Fruit fly (Drosophila melanogaster) whole organism, embryonic: ENCODE results near the gene CG8173.
A peak's percentile ranks its signal among the peaks of the same experiment; 100 is the strongest.

ENCODE experiments used
- Blimp-1 ChIP-seq: fragments of 200-800 bp; sonication (Bioruptor generic); optimal IDR thresholded peaks from 3 replicates; lab custom pipeline; 2018; ENCODE audit warnings: missing biosample characterization, missing genetic modification characterization, mild to moderate bottlenecking, moderate library complexity, missing genetic modification reagents
- CG11247 ChIP-seq: fragments of 200-800 bp; sonication (Bioruptor generic); IDR thresholded peaks from 2 replicates; pipeline ENCODE4 v1.3.6; 2022; ENCODE audit warnings: missing biosample characterization, missing genetic modification characterization
- CG12744 ChIP-seq: fragments of 200-800 bp; sonication (Bioruptor generic); optimal IDR thresholded peaks from 2 replicates; lab custom pipeline; 2016; ENCODE audit warnings: missing biosample characterization, missing genetic modification characterization
- CG14667 ChIP-seq: fragments of 200-800 bp; sonication (Bioruptor generic); IDR thresholded peaks from 2 replicates; pipeline ENCODE4 v1.3.6; 2022; ENCODE audit warnings: missing biosample characterization, missing genetic modification characterization
- CG1529 ChIP-seq: fragments of 200-800 bp; sonication (Bioruptor generic); optimal IDR thresholded peaks from 3 replicates; lab custom pipeline; 2018; ENCODE audit warnings: missing biosample characterization, missing genetic modification characterization
- CG1647 ChIP-seq: fragments of 200-800 bp; sonication (Bioruptor generic); optimal IDR thresholded peaks from 3 replicates; lab custom pipeline; 2016; ENCODE audit warnings: missing biosample characterization, missing genetic modification characterization
- CG33213 ChIP-seq: fragments of 200-800 bp; sonication (Bioruptor generic); optimal IDR thresholded peaks from 3 replicates; lab custom pipeline; 2016; ENCODE audit warnings: missing biosample characterization, missing genetic modification characterization
- CG33557 ChIP-seq: fragments of 200-800 bp; sonication (Bioruptor generic); optimal IDR thresholded peaks from 2 replicates; lab custom pipeline; 2019; ENCODE audit warnings: missing biosample characterization, mild to moderate bottlenecking, missing genetic modification characterization, moderate library complexity
- CG34224 ChIP-seq: fragments of 200-800 bp; sonication (Bioruptor generic); IDR thresholded peaks from 3 replicates; pipeline ENCODE4 v1.3.6; 2022; ENCODE audit warnings: missing biosample characterization, missing genetic modification characterization; ENCODE audit not compliant: partially characterized antibody
- CG42726 ChIP-seq: fragments of 200-800 bp; sonication (Bioruptor generic); IDR thresholded peaks from 2 replicates; pipeline ENCODE4 v1.3.6; 2022; ENCODE audit warnings: missing biosample characterization, missing genetic modification characterization; ENCODE audit not compliant: partially characterized antibody
- CG7963 ChIP-seq: fragments of 200-800 bp; sonication (Bioruptor generic); IDR thresholded peaks from 3 replicates; pipeline ENCODE4 v1.3.6; 2022; ENCODE audit warnings: missing biosample characterization, missing genetic modification characterization; ENCODE audit not compliant: partially characterized antibody
- CG8765 ChIP-seq: fragments of 200-800 bp; sonication (Bioruptor generic); IDR thresholded peaks from 2 replicates; pipeline ENCODE4 v1.3.6; 2022; ENCODE audit warnings: missing biosample characterization, missing genetic modification characterization
- CG9215 ChIP-seq: fragments of 200-800 bp; sonication (Bioruptor generic); IDR thresholded peaks from 2 replicates; pipeline ENCODE4 v1.3.6; 2022; ENCODE audit warnings: missing biosample characterization, missing genetic modification characterization
- CG9932 ChIP-seq: fragments of 200-800 bp; sonication (Bioruptor generic); IDR thresholded peaks from 2 replicates; pipeline ENCODE4 v1.3.6; 2022; ENCODE audit warnings: missing biosample characterization, missing genetic modification characterization
- D19A ChIP-seq: fragments of 200-800 bp; optimal IDR thresholded peaks from 3 replicates; lab custom pipeline; 2019; ENCODE audit warnings: missing biosample characterization, mild to moderate bottlenecking, missing genetic modification characterization, moderate library complexity
- Dbx ChIP-seq: fragments of 200-800 bp; sonication (Bioruptor generic); IDR thresholded peaks from 3 replicates; pipeline ENCODE4 v1.3.6; 2022; ENCODE audit warnings: missing biosample characterization, missing genetic modification characterization
- Dek ChIP-seq: fragments of 200-800 bp; sonication (Bioruptor generic); optimal IDR thresholded peaks from 3 replicates; lab custom pipeline; 2019; ENCODE audit warnings: missing biosample characterization, mild to moderate bottlenecking, missing genetic modification characterization, moderate library complexity
- Dfd ChIP-seq, 2 experiments: fragments of >200 bp; optimal IDR thresholded peaks; 2 replicates each; lab custom pipeline; 2017; ENCODE audit warnings: missing biosample characterization in 2 of 2, missing genetic modification characterization in 2 of 2
- ERR ChIP-seq: fragments of 200-800 bp; sonication (Bioruptor generic); optimal IDR thresholded peaks from 2 replicates; lab custom pipeline; 2016; ENCODE audit warnings: missing biosample characterization, missing genetic modification characterization
- Ets97D ChIP-seq: fragments of 200-800 bp; sonication (Bioruptor generic); optimal IDR thresholded peaks from 3 replicates; lab custom pipeline; 2016; ENCODE audit warnings: missing biosample characterization, missing genetic modification characterization
- GATAe ChIP-seq: fragments of 200-800 bp; sonication (Bioruptor generic); conservative IDR thresholded peaks from 2 replicates; pipeline ENCODE4 v1.3.6; 2022; ENCODE audit warnings: missing biosample characterization, missing genetic modification characterization
- HLH3B ChIP-seq: fragments of 200-800 bp; sonication (Bioruptor generic); IDR thresholded peaks from 2 replicates; pipeline ENCODE4 v1.3.6; 2022; ENCODE audit warnings: missing biosample characterization, missing genetic modification characterization
- Mes4 ChIP-seq: fragments of 200-800 bp; sonication (Bioruptor generic); optimal IDR thresholded peaks from 2 replicates; lab custom pipeline; 2016; ENCODE audit warnings: missing biosample characterization, missing genetic modification characterization
- NC2β ChIP-seq: fragments of 200-800 bp; sonication (Bioruptor generic); optimal IDR thresholded peaks from 2 replicates; lab custom pipeline; 2016; ENCODE audit warnings: missing biosample characterization, missing genetic modification characterization
- Sox102F ChIP-seq: fragments of 200-800 bp; sonication (Bioruptor generic); optimal IDR thresholded peaks from 2 replicates; lab custom pipeline; 2018; ENCODE audit warnings: missing biosample characterization, mild to moderate bottlenecking, missing genetic modification characterization, moderate library complexity
- Taf1 ChIP-seq: fragments of 200-800 bp; sonication (Bioruptor generic); IDR thresholded peaks from 2 replicates; pipeline ENCODE4 v1.3.6; 2022; ENCODE audit warnings: missing biosample characterization, missing genetic modification characterization
- Tbp ChIP-seq: fragments of >200 bp; optimal IDR thresholded peaks from 2 replicates; lab custom pipeline; 2018; ENCODE audit warnings: missing biosample characterization, missing genetic modification characterization
- Vsx1 ChIP-seq: fragments of 200-800 bp; sonication (Bioruptor generic); optimal IDR thresholded peaks from 2 replicates; lab custom pipeline; 2017; ENCODE audit warnings: missing biosample characterization, mild to moderate bottlenecking, missing genetic modification characterization, missing genetic modification reagents
- ac ChIP-seq: fragments of 200-800 bp; sonication (Bioruptor generic); optimal IDR thresholded peaks from 3 replicates; lab custom pipeline; 2017; ENCODE audit warnings: missing biosample characterization, mild to moderate bottlenecking, missing genetic modification characterization
- aop ChIP-seq: fragments of 200-800 bp; sonication (Bioruptor generic); IDR thresholded peaks from 2 replicates; pipeline ENCODE4 v1.3.6; 2022; ENCODE audit warnings: missing biosample characterization, missing genetic modification characterization
- az2 ChIP-seq: fragments of 200-800 bp; sonication (Bioruptor generic); optimal IDR thresholded peaks from 3 replicates; lab custom pipeline; 2016; ENCODE audit warnings: missing biosample characterization, missing genetic modification characterization
- croc ChIP-seq: fragments of 200-800 bp; sonication (Bioruptor generic); conservative IDR thresholded peaks from 3 replicates; pipeline ENCODE4 v1.3.6; 2022; ENCODE audit warnings: missing biosample characterization, missing genetic modification characterization
- dpn ChIP-seq, 2 experiments: fragments of 200-800 bp; sonication (Bioruptor generic); optimal IDR thresholded peaks; 3 replicates each; lab custom pipeline; 2016; ENCODE audit warnings: missing biosample characterization in 2 of 2, missing genetic modification characterization in 2 of 2
- exex ChIP-seq: fragments of 200-800 bp; sonication (Bioruptor generic); optimal IDR thresholded peaks from 4 replicates; lab custom pipeline; 2018; ENCODE audit warnings: missing biosample characterization, mild to moderate bottlenecking, missing genetic modification characterization, moderate library complexity
- fd102C ChIP-seq: fragments of 200-800 bp; sonication (Bioruptor generic); optimal IDR thresholded peaks from 2 replicates; lab custom pipeline; 2018; ENCODE audit warnings: missing biosample characterization, mild to moderate bottlenecking, missing genetic modification characterization, moderate library complexity
- grn ChIP-seq: fragments of 200-800 bp; sonication (Bioruptor generic); optimal IDR thresholded peaks from 3 replicates; lab custom pipeline; 2017; ENCODE audit warnings: missing biosample characterization, missing genetic modification characterization
- gt ChIP-seq: fragments of 200-800 bp; sonication (Bioruptor generic); IDR thresholded peaks from 2 replicates; pipeline ENCODE4 v1.3.6; 2022; ENCODE audit warnings: missing biosample characterization, missing genetic modification characterization
- lab ChIP-seq: fragments of 200-800 bp; sonication (Bioruptor generic); optimal IDR thresholded peaks from 3 replicates; lab custom pipeline; 2017; ENCODE audit warnings: missing biosample characterization, missing genetic modification characterization, mild to moderate bottlenecking, moderate library complexity, missing genetic modification reagents
- lilli ChIP-seq: fragments of 200-800 bp; sonication (Bioruptor generic); optimal IDR thresholded peaks from 3 replicates; lab custom pipeline; 2016; ENCODE audit warnings: missing biosample characterization, missing genetic modification characterization
- nom ChIP-seq: fragments of 200-800 bp; sonication (Bioruptor generic); optimal IDR thresholded peaks from 2 replicates; lab custom pipeline; 2017; ENCODE audit warnings: missing biosample characterization, missing genetic modification characterization, mild to moderate bottlenecking, moderate library complexity, missing genetic modification reagents
- otp ChIP-seq: fragments of 200-800 bp; sonication (Bioruptor generic); IDR thresholded peaks from 3 replicates; pipeline ENCODE4, ENCODE4 v1.3.6; 2022; ENCODE audit warnings: missing biosample characterization, missing genetic modification characterization
- peb ChIP-seq: fragments of 200-800 bp; sonication (Bioruptor generic); IDR thresholded peaks from 2 replicates; pipeline ENCODE4 v1.3.6; 2022; ENCODE audit warnings: missing biosample characterization, missing genetic modification characterization
- prd ChIP-seq, 3 experiments: fragments of >200 bp in 2 of 3; fragments of 200-800 bp in 1 of 3; sonication (Bioruptor generic) in 1 of 3; optimal IDR thresholded peaks in 2 of 3; IDR thresholded peaks in 1 of 3; 2 replicates in 2 of 3; 3 replicates in 1 of 3; pipeline versions ENCODE4 v1.3.6 to Lab custom; 2017 to 2022; ENCODE audit warnings: missing biosample characterization in 1 of 3, missing genetic modification characterization in 1 of 3
- rib ChIP-seq: fragments of 200-800 bp; sonication (Bioruptor generic); IDR thresholded peaks from 2 replicates; pipeline ENCODE4 v1.3.6; 2022; ENCODE audit warnings: missing biosample characterization, missing genetic modification characterization
- salm ChIP-seq: fragments of 200-800 bp; sonication (Bioruptor generic); optimal IDR thresholded peaks from 2 replicates; lab custom pipeline; 2018; ENCODE audit warnings: missing biosample characterization, mild to moderate bottlenecking, missing genetic modification characterization
- shn ChIP-seq: fragments of 200-800 bp; sonication (Bioruptor generic); optimal IDR thresholded peaks from 3 replicates; lab custom pipeline; 2016; ENCODE audit warnings: missing biosample characterization, missing genetic modification characterization
- sqz ChIP-seq: fragments of 200-800 bp; sonication (Bioruptor generic); optimal IDR thresholded peaks from 3 replicates; lab custom pipeline; 2018; ENCODE audit warnings: missing biosample characterization, mild to moderate bottlenecking, missing genetic modification characterization
- ssp ChIP-seq: fragments of 200-800 bp; sonication (Bioruptor generic); IDR thresholded peaks from 2 replicates; pipeline ENCODE4 v1.3.6; 2022; ENCODE audit warnings: missing biosample characterization, missing genetic modification characterization

CG8173 gene

dm6 chrX:17702738-17703570 is 6.5 kb downstream of the CG8173 start, which contains the start of the genes CG8188 and par-6 (continued):
- peak; percentile 81 for TF ChIP-seq Sox102F
- TF ChIP-seq CG1529 (GFP tag; lab: Kevin White, UChicago), result peak; percentile 68
- TF ChIP-seq lilli (GFP tag; lab: Kevin White, UChicago), result peak; percentile 93
- TF ChIP-seq CG34224 (GFP tag; lab: Robert Waterston, UW), result peak; percentile 52
- TF ChIP-seq dpn (GFP tag; optimal IDR thresholded peaks at IDR 0.05; lab: Kevin White, UChicago), result peak; percentile 87 to 90
- TF ChIP-seq lab (GFP tag; lab: Kevin White, UChicago), result peak; percentile 90
- TF ChIP-seq nom (GFP tag; lab: Kevin White, UChicago), result peak; percentile 60
- TF ChIP-seq Ets97D (GFP tag; lab: Kevin White, UChicago), result peak; percentile 68
- TF ChIP-seq Vsx1 (GFP tag; lab: Kevin White, UChicago), result peak; percentile 49
- peak; percentile 80 for TF ChIP-seq CG33557 (GFP tag; lab: Kevin White, UChicago)
- TF ChIP-seq gt (GFP tag; lab: Robert Waterston, UW), result peak; percentile 64
- peak; percentile 86 for TF ChIP-seq CG33213 (GFP tag; lab: Kevin White, UChicago)
- peak; percentile 85 for TF ChIP-seq NC2β (GFP tag; lab: Kevin White, UChicago)
- TF ChIP-seq CG9215, result peak; percentile 89
- TF ChIP-seq grn (GFP tag; lab: Kevin White, UChicago), result peak; percentile 43
- TF ChIP-seq az2 (GFP tag; lab: Kevin White, UChicago), result peak; percentile 88
- TF ChIP-seq aop (GFP tag; lab: Robert Waterston, UW), result peak; percentile 4; the same call in 1 of the 2 replicates
- peak; percentile 54 for TF ChIP-seq ERR (GFP tag; lab: Kevin White, UChicago)
- no peak for TF ChIP-seq Tbp
- TF ChIP-seq CG7963, result no peak
- TF ChIP-seq fd102C (GFP tag; lab: Kevin White, UChicago), result peak; percentile 50
- TF ChIP-seq ac (GFP tag; lab: Kevin White, UChicago), result peak; percentile 52
- peak; percentile 53 for TF ChIP-seq exex (tag; lab: Kevin White, UChicago)
- peak; percentile 76 for TF ChIP-seq D19A (tag; lab: Kevin White, UChicago)
- peak; percentile 81 for TF ChIP-seq Mes4 (GFP tag; lab: Kevin White, UChicago)
- TF ChIP-seq CG1647, result peak; percentile 86
- peak; percentile 79 for TF ChIP-seq Dek
- TF ChIP-seq Taf1 (GFP tag; lab: Robert Waterston, UW), result peak; percentile 75; the same call in 1 of the 2 replicates
- TF ChIP-seq Dfd (GFP tag; optimal IDR thresholded peaks at IDR 0.05; lab: Kevin White, UChicago), result no peak
- TF ChIP-seq croc (GFP tag; lab: Robert Waterston, UW), result peak; percentile 78
- no peak for TF ChIP-seq GATAe (GFP tag; lab: Robert Waterston, UW)
- peak; percentile 86 for TF ChIP-seq HLH3B
- TF ChIP-seq ssp, result peak; percentile 79
- peak; percentile 55 for TF ChIP-seq salm
- TF ChIP-seq sqz (GFP tag; lab: Kevin White, UChicago), result peak; percentile 56
- TF ChIP-seq CG11247, result peak; percentile 85
- TF ChIP-seq rib (GFP tag; lab: Robert Waterston, UW), result peak; percentile 63; the same call in 1 of the 2 replicates
- TF ChIP-seq CG14667 (GFP tag; lab: Robert Waterston, UW), result peak; percentile 82
- peak; percentile 91 for TF ChIP-seq shn (GFP tag; lab: Kevin White, UChicago)
- peak; percentile 81 for TF ChIP-seq CG12744 (GFP tag; lab: Kevin White, UChicago)
- TF ChIP-seq CG9932 (GFP tag; lab: Robert Waterston, UW), result peak; percentile 92
- peak; percentile 91 for TF ChIP-seq CG8765 (GFP tag; lab: Robert Waterston, UW)
- peak; percentile 86 for TF ChIP-seq Dbx (GFP tag; lab: Robert Waterston, UW)
- peak; percentile 79 for TF ChIP-seq otp
- TF ChIP-seq peb, result peak; percentile 74; the same call in 1 of the 2 replicates
- TF ChIP-seq Blimp-1 (GFP tag; lab: Kevin White, UChicago), result peak; percentile 69
- TF ChIP-seq prd (optimal IDR thresholded peaks at IDR 0.05; lab: Kevin White, UChicago), result no peak
- TF ChIP-seq prd (GFP tag; IDR thresholded peaks at IDR 0.05; lab: Robert Waterston, UW), result peak; percentile 95
- TF ChIP-seq CG42726 (GFP tag; lab: Robert Waterston, UW), result no peak
